Worm (Caenorhabditis elegans) whole organism, early embryonic: ENCODE data around the gene C07H4.1.

Experiments used
- B0310.2 ChIP-seq: sonication (generic microtip); optimal IDR thresholded peaks from 2 replicates; lab custom pipeline; 2016; ENCODE audit warnings: mild to moderate bottlenecking, missing genetic modification characterization, missing compliant biosample characterization
- F13C5.2 ChIP-seq: sonication (generic microtip); optimal IDR thresholded peaks from 2 replicates; lab custom pipeline; 2017; ENCODE audit warnings: mild to moderate bottlenecking, missing genetic modification characterization, inconsistent platforms, missing compliant biosample characterization
- aly-1 ChIP-seq: sonication (generic microtip); optimal IDR thresholded peaks from 2 replicates; lab custom pipeline; 2016; ENCODE audit warnings: missing genetic modification characterization, missing compliant biosample characterization
- ama-1 ChIP-seq: fragments of 150-350 bp; optimal IDR thresholded peaks from 2 replicates; lab custom pipeline; 2014
- ceh-13 ChIP-seq: fragments of 200-800 bp; sonication (Bioruptor generic); optimal IDR thresholded peaks from 2 replicates; lab custom pipeline; 2018; ENCODE audit warnings: mild to moderate bottlenecking, missing genetic modification characterization, missing compliant biosample characterization
- ceh-36 ChIP-seq: sonication (generic microtip); optimal IDR thresholded peaks from 2 replicates; lab custom pipeline; 2016; ENCODE audit warnings: missing genetic modification characterization, inconsistent platforms, missing compliant biosample characterization
- ets-7 ChIP-seq: sonication (generic microtip); optimal IDR thresholded peaks from 2 replicates; lab custom pipeline; 2016; ENCODE audit warnings: missing genotype, missing genetic modification characterization, missing compliant biosample characterization
- flt-1 ChIP-seq: fragments of 200-800 bp; sonication (Bioruptor generic); IDR thresholded peaks from 2 replicates; pipeline ENCODE4 v1.3.6; 2022; ENCODE audit warnings: missing genetic modification characterization, missing compliant biosample characterization
- hmbx-1 ChIP-seq: sonication (generic microtip); optimal IDR thresholded peaks from 2 replicates; lab custom pipeline; 2016; ENCODE audit warnings: mild to moderate bottlenecking, missing genetic modification characterization, missing compliant biosample characterization
- hmg-4 ChIP-seq: fragments of 200-800 bp; sonication (Bioruptor generic); optimal IDR thresholded peaks from 2 replicates; lab custom pipeline; 2018; ENCODE audit warnings: mild to moderate bottlenecking, missing genetic modification characterization, missing compliant biosample characterization
- hnd-1 ChIP-seq: sonication (generic microtip); optimal IDR thresholded peaks from 2 replicates; lab custom pipeline; 2016; ENCODE audit warnings: missing genetic modification characterization, missing compliant biosample characterization
- pes-1 ChIP-seq: fragments of 200-800 bp; sonication (Bioruptor generic); IDR thresholded peaks from 2 replicates; pipeline ENCODE4 v1.3.6; 2022; ENCODE audit warnings: missing genetic modification reagents, missing genetic modification characterization, missing compliant biosample characterization
- scrt-1 ChIP-seq: fragments of 200-800 bp; sonication (Bioruptor generic); IDR thresholded peaks from 2 replicates; pipeline ENCODE4 v1.3.6; 2022; ENCODE audit warnings: missing genetic modification characterization, missing compliant biosample characterization
- sea-1 ChIP-seq: fragments of 200-800 bp; sonication (Bioruptor generic); conservative IDR thresholded peaks from 2 replicates; pipeline ENCODE4 v1.3.6; 2022; ENCODE audit warnings: missing genetic modification characterization, missing compliant biosample characterization
- tbx-11 ChIP-seq: fragments of 200-800 bp; sonication (Bioruptor generic); IDR thresholded peaks from 2 replicates; pipeline ENCODE4 v1.3.6; 2022; ENCODE audit warnings: missing genetic modification characterization, missing compliant biosample characterization
- tbx-37 ChIP-seq: fragments of 200-800 bp; sonication (Bioruptor generic); conservative IDR thresholded peaks from 2 replicates; pipeline ENCODE4 v1.3.6; 2022; ENCODE audit warnings: missing genetic modification reagents, missing genetic modification characterization, missing compliant biosample characterization
- tra-4 ChIP-seq: sonication (generic microtip); optimal IDR thresholded peaks from 2 replicates; lab custom pipeline; 2017; ENCODE audit warnings: missing genetic modification characterization, missing compliant biosample characterization

The C07H4.1 gene

DNA sequence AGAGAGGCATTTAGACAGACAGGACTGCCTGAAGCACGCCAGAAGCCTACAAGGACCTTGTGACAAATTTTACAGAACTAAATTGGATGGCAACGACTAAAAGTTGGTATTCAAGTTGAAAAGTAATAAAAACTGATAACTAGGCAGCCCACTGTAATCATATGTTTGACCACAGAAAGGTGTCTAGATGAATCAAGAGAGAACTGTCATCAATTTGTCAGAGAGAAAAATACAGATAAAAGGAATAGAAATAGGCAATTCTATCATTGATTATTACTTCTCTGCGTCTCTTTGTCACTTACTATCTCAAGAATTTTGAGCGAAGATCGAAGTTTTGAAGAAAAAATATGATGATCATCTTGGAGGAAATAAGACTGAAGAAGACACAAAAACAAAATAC, 574 bp downstream of the C07H4.1 start:
- no peak for TF ChIP-seq hnd-1 (tag; lab: Kevin White, UChicago)

DNA sequence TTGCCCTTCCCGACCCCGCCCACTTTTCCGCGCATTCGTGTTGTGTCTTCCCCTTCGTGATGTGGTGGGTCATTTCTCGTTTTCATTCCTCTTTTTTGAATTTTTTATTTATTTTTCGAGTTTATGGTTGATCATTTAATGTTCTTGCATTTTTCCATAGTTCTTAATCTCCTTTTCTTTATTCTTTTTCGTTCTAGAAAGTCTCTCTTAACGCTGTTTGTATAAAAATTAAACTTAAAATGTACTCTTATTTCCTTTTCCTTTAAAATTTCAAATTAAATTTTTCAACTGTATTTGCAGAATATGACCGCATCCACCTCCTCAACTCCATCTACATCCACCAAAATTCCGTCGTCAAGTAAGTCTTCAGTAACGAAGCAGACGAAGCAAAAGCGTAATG, 7.2 kb downstream of the C07H4.1 start, which contains the start of gene hlh-3:
Gene hlh-3 (plus strand): TSS at position 301 of the 400 bp plus-strand sequence.
- TF ChIP-seq hmg-4 (GFP tag; lab: Kevin White, UChicago) (no peak), ama-1 (lab: Kevin White, UChicago) (no peak), tbx-11 (no peak), B0310.2 (tag; lab: Kevin White, UChicago) (no peak), F13C5.2 (tag; lab: Kevin White, UChicago) (no peak), flt-1 (GFP tag; lab: Robert Waterston, UW) (no peak), sea-1 (no peak), aly-1 (tag; lab: Kevin White, UChicago) (no peak), ceh-13 (GFP tag; lab: Kevin White, UChicago) (no peak), pes-1 (GFP tag; lab: Robert Waterston, UW) (no peak), hmbx-1 (no peak), hnd-1 (tag; lab: Kevin White, UChicago) (no peak), ceh-36 (tag; lab: Kevin White, UChicago) (no peak)

DNA sequence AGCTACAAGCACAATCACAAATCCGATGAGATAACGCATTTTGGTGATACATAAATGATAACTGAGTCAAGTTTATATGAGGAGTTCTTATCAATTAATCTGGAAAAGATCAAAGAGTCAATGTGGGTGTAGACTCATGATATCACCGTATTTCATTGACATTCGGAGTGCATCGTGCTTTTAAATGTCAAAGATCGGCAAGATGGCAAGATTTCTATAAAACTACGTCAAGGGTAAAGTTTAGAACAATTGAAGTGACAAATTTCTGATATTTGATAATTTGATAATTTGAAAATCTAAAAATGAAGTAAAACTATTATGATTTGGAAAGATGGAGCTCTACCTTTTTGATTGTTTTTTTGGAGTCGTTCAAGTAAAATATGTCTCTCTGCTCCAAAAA, 10.4 kb downstream of the C07H4.1 start, which contains the start of gene sysm-1:
Gene sysm-1 (minus strand): TSS at position 101 of the 400 bp plus-strand sequence.
- TF ChIP-seq ets-7 (no peak), ama-1 (lab: Kevin White, UChicago) (no peak), hnd-1 (tag; lab: Kevin White, UChicago) (no peak), B0310.2 (tag; lab: Kevin White, UChicago) (no peak), sea-1 (no peak), flt-1 (GFP tag; lab: Robert Waterston, UW) (no peak), ceh-36 (tag; lab: Kevin White, UChicago) (no peak), tbx-11 (no peak), scrt-1 (GFP tag; lab: Robert Waterston, UW) (no peak), hmbx-1 (no peak), aly-1 (tag; lab: Kevin White, UChicago) (no peak), tra-4 (tag; lab: Kevin White, UChicago) (no peak), hmg-4 (GFP tag; lab: Kevin White, UChicago) (no peak), tbx-37 (GFP tag; lab: Robert Waterston, UW) (no peak), ceh-13 (GFP tag; lab: Kevin White, UChicago) (no peak), F13C5.2 (tag; lab: Kevin White, UChicago) (no peak), pes-1 (GFP tag; lab: Robert Waterston, UW) (no peak)

DNA sequence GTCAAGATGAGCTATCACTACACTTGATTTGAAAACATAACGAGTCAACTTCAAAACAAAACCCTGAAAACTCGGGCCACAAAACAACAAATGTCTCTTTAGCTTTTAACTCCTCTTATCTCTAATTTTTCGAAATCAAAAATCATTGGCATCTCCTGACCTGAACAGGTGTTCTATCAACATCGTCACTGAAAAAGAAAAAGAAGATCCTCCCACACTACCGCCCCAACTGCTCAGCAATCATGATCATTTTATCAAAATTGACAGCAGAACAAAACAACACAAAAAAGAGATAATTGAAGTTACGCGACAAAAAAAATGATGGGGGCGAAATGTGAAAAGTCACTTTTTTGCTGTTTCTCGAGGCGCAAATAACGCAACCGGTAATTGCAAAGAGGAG, 15.1 kb downstream of the C07H4.1 start:
- no peak for TF ChIP-seq aly-1 (tag; lab: Kevin White, UChicago)
- TF ChIP-seq hmg-4 (GFP tag; lab: Kevin White, UChicago) = no peak
- no peak for TF ChIP-seq ama-1 (lab: Kevin White, UChicago)
- no peak for TF ChIP-seq tbx-37 (GFP tag; lab: Robert Waterston, UW)
- no peak for TF ChIP-seq tbx-11
- TF ChIP-seq flt-1 (GFP tag; lab: Robert Waterston, UW) = no peak
- no peak for TF ChIP-seq ceh-36 (tag; lab: Kevin White, UChicago)
- TF ChIP-seq pes-1 (GFP tag; lab: Robert Waterston, UW) = no peak
- no peak for TF ChIP-seq sea-1
- TF ChIP-seq F13C5.2 (tag; lab: Kevin White, UChicago) = no peak
- no peak for TF ChIP-seq ceh-13 (GFP tag; lab: Kevin White, UChicago)
- no peak for TF ChIP-seq hmbx-1
- TF ChIP-seq B0310.2 (tag; lab: Kevin White, UChicago) = no peak
- TF ChIP-seq scrt-1 (GFP tag; lab: Robert Waterston, UW) = no peak
- no peak for TF ChIP-seq tra-4 (tag; lab: Kevin White, UChicago)
- no peak for TF ChIP-seq ets-7
- TF ChIP-seq hnd-1 (tag; lab: Kevin White, UChicago) = no peak

DNA sequence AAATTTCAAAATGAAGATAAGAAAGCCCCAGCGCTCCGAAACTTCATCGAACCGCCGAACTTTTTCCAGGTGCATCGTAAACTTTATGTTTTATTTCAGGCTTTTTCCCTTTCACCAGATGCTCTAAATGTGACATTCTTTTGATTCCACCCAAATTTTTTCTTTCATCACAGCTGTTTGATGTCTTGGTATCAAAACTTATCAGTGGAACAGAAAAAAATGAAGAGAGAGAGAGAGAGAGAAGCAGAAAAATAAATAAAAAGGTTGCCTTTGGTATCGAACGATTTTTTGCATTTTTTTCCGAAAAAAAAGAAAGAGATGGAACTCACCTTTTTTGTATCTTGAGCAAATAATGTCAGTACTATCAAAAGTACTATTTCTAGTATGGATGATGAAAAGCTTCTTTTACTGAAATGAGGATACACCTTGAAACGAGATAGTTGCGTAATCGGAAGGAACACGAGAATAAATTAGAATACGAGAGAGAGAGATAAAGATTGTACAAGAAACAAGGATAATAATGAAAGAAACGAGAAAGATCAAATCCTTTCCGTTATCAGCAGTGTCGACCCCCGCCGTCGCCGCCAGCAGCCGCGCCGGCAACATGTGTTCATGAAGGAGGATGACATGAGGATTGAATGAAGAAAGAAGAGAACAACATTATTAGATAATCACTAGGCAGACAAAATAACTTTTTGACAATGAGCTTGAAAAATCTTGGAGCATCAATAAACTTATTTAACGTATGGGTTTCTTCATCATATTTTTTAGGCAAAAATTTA, 17.2 kb downstream of the C07H4.1 start:
- TF ChIP-seq aly-1 (tag; lab: Kevin White, UChicago) = no peak
- TF ChIP-seq sea-1 = no peak
- TF ChIP-seq pes-1 (GFP tag; lab: Robert Waterston, UW) = no peak

DNA sequence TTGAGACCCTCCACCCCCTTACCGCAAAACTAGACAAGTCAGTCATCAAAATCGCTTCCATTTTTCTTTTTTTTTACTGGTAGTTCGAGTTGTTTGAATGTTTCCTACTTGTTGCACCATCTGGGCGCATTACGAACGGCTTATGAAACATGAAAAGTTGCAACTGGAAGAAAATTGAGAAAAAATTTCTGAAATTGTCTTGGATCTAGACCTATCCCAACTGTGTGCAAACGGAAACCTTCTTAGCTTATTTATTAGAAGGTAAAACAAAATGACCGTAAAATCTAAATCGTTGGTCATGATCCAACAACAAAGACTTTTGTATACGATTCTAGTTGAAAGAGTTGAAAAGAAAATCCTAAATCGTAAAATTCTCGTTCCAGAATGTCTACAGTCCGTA, 19.0 kb downstream of the C07H4.1 start:
- TF ChIP-seq flt-1 (GFP tag; lab: Robert Waterston, UW) (no peak), aly-1 (tag; lab: Kevin White, UChicago) (no peak), hmbx-1 (no peak), pes-1 (GFP tag; lab: Robert Waterston, UW) (no peak), ama-1 (lab: Kevin White, UChicago) (no peak)

DNA sequence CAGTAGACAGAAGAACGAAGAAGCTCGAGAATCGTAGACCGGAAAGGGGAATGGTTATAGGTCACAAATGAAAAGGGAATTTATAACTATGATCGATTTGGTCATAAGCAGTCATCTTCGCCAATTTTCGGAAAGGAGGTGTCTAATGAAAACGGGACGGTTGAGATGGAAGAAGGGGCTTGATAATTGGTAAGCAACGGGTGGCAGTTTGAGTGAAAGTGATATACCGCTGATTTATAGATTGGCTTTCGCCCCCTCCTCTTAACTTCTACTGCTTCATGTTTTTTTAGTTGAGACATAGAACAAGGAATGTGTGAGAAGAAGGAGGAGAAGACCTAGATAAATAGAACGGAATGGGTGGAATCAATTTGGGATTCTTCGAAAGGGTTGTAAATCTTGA, 20.7 kb downstream of the C07H4.1 start:
- TF ChIP-seq hnd-1 (tag; lab: Kevin White, UChicago) (no peak), ceh-13 (GFP tag; lab: Kevin White, UChicago) (no peak)

DNA sequence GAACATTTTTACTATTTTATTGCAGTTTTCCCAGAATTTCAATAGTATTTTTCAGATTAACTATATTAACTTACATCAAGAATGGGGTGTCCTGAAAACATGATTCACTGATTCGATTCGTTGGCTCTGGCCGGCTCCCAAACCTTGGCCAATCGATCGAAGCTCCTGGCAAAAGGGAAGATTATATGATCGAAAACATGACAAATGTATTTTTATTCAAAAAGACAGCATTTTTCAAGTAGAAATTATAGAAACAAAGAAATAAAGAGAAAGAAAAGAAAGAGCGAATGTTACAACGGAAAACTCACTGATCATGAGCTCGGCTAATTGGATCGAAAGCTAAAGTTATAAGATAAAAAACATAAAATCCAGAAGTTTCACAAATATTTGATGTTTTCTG, 22.7 kb downstream of the C07H4.1 start, which contains the start of gene T24B8.4:
Gene T24B8.4 (minus strand): TSS at position 101 of the 400 bp plus-strand sequence.
- TF ChIP-seq ceh-36 (tag; lab: Kevin White, UChicago) (no peak), F13C5.2 (tag; lab: Kevin White, UChicago) (no peak), hmg-4 (GFP tag; lab: Kevin White, UChicago) (no peak), tra-4 (tag; lab: Kevin White, UChicago) (no peak), ets-7 (no peak), ceh-13 (GFP tag; lab: Kevin White, UChicago) (no peak), hmbx-1 (no peak), scrt-1 (GFP tag; lab: Robert Waterston, UW) (no peak), flt-1 (GFP tag; lab: Robert Waterston, UW) (no peak), ama-1 (lab: Kevin White, UChicago) (no peak), sea-1 (no peak), pes-1 (GFP tag; lab: Robert Waterston, UW) (no peak)
